Worm (Caenorhabditis elegans) whole organism, young adult: Measurements from ENCODE around the gene kin-34.

Experiments used
- B0336.3 ChIP-seq: fragments of 200-800 bp; sonication (Bioruptor generic); IDR thresholded peaks from 2 replicates; pipeline ENCODE4 v1.3.6; 2022; ENCODE audit warnings: missing genetic modification characterization, missing compliant biosample characterization
- F10E7.11 ChIP-seq: sonication (generic microtip); optimal IDR thresholded peaks from 2 replicates; lab custom pipeline; 2017; ENCODE audit warnings: mild to moderate bottlenecking, missing genetic modification characterization, moderate library complexity, missing compliant biosample characterization
- Y67H2A.10 ChIP-seq: fragments of 200-800 bp; sonication (Bioruptor generic); conservative IDR thresholded peaks from 2 replicates; pipeline ENCODE4 v1.3.6; 2022; ENCODE audit warnings: missing genetic modification reagents, missing genetic modification characterization, missing compliant biosample characterization
- Y79H2A.3 ChIP-seq: fragments of 200-800 bp; sonication (Bioruptor generic); conservative IDR thresholded peaks from 2 replicates; pipeline ENCODE4 v1.3.6; 2022; ENCODE audit warnings: missing genetic modification reagents, missing genetic modification characterization, missing compliant biosample characterization
- akir-1 ChIP-seq: fragments of 200-800 bp; sonication (Bioruptor generic); optimal IDR thresholded peaks from 2 replicates; lab custom pipeline; 2018; ENCODE audit warnings: mild to moderate bottlenecking, missing genetic modification characterization, moderate library complexity, missing compliant biosample characterization
- aptf-2 ChIP-seq: fragments of 200-800 bp; sonication (Bioruptor generic); conservative IDR thresholded peaks from 2 replicates; pipeline ENCODE4 v1.3.6; 2022; ENCODE audit warnings: missing genetic modification reagents, missing genetic modification characterization, missing compliant biosample characterization
- attf-3 ChIP-seq: fragments of 200-800 bp; sonication (Bioruptor generic); conservative IDR thresholded peaks from 2 replicates; pipeline ENCODE4 v1.3.6; 2022; ENCODE audit warnings: missing genetic modification reagents, missing genetic modification characterization, missing compliant biosample characterization
- attf-6 ChIP-seq: fragments of 200-800 bp; sonication (Bioruptor generic); IDR thresholded peaks from 2 replicates; pipeline ENCODE4 v1.3.6; 2022; ENCODE audit warnings: missing genetic modification reagents, missing genetic modification characterization, missing compliant biosample characterization
- ceh-79 ChIP-seq: sonication (generic microtip); optimal IDR thresholded peaks from 2 replicates; lab custom pipeline; 2017; ENCODE audit warnings: mild to moderate bottlenecking, missing genetic modification characterization, missing compliant biosample characterization
- ceh-91 ChIP-seq: fragments of 200-800 bp; sonication (Bioruptor generic); IDR thresholded peaks from 2 replicates; pipeline ENCODE4 v1.3.6; 2022; ENCODE audit warnings: missing genetic modification reagents, missing genetic modification characterization, missing compliant biosample characterization
- die-1 ChIP-seq: sonication (generic microtip); optimal IDR thresholded peaks from 2 replicates; lab custom pipeline; 2016; ENCODE audit warnings: missing genotype, mild to moderate bottlenecking, missing genetic modification characterization, missing compliant biosample characterization
- dpff-1 ChIP-seq: sonication (generic microtip); optimal IDR thresholded peaks from 2 replicates; lab custom pipeline; 2017; ENCODE audit warnings: mild to moderate bottlenecking, missing genetic modification characterization, missing compliant biosample characterization
- egl-44 ChIP-seq: fragments of 200-800 bp; sonication (Bioruptor generic); IDR thresholded peaks from 2 replicates; pipeline ENCODE4 v1.3.6; 2022; ENCODE audit warnings: missing genetic modification reagents, missing genetic modification characterization, missing compliant biosample characterization
- egrh-3 ChIP-seq: fragments of 200-800 bp; sonication (Bioruptor generic); IDR thresholded peaks from 2 replicates; pipeline ENCODE4 v1.3.6; 2022; ENCODE audit warnings: missing genetic modification reagents, missing genetic modification characterization, missing compliant biosample characterization
- him-1 ChIP-seq: sonication (generic microtip); optimal IDR thresholded peaks from 2 replicates; lab custom pipeline; 2016; ENCODE audit warnings: missing genotype, missing genetic modification reagents, missing genetic modification characterization, missing compliant biosample characterization
- hmg-20 ChIP-seq: fragments of 200-800 bp; sonication (Bioruptor generic); IDR thresholded peaks from 2 replicates; pipeline ENCODE4 v1.3.6; 2022; ENCODE audit warnings: missing genetic modification reagents, missing genetic modification characterization, missing compliant biosample characterization
- lag-1 ChIP-seq: fragments of 200-800 bp; sonication (Bioruptor generic); IDR thresholded peaks from 2 replicates; pipeline ENCODE4 v1.3.6; 2022; ENCODE audit warnings: missing genetic modification reagents, missing genetic modification characterization, missing compliant biosample characterization
- let-526 ChIP-seq: fragments of 200-800 bp; sonication (Bioruptor generic); IDR thresholded peaks from 2 replicates; pipeline ENCODE4 v1.3.6; 2022; ENCODE audit warnings: missing genetic modification reagents, missing genetic modification characterization, missing compliant biosample characterization
- lin-26 ChIP-seq: fragments of 200-800 bp; sonication (Bioruptor generic); IDR thresholded peaks from 2 replicates; pipeline ENCODE4 v1.3.6; 2022; ENCODE audit warnings: missing genetic modification reagents, missing genetic modification characterization, missing compliant biosample characterization
- lin-35 ChIP-seq, 3 experiments: fragments of 150-350 bp in 2 of 3; sonication (generic microtip) in 1 of 3; optimal IDR thresholded peaks; 2 replicates each; lab custom pipeline; 2014 to 2018; ENCODE audit warnings: missing biosample characterization in 3 of 3, missing genetic modification characterization in 3 of 3, missing genetic modification reagents in 3 of 3
- lin-40 ChIP-seq: sonication (generic microtip); optimal IDR thresholded peaks from 2 replicates; lab custom pipeline; 2016; ENCODE audit warnings: missing genetic modification characterization, mild to moderate bottlenecking, missing compliant biosample characterization, missing genotype, missing genetic modification reagents
- lir-1 ChIP-seq: fragments of 200-800 bp; sonication (Bioruptor generic); conservative IDR thresholded peaks from 2 replicates; pipeline ENCODE4 v1.3.6; 2022; ENCODE audit warnings: missing genetic modification reagents, missing genetic modification characterization, missing compliant biosample characterization
- lsl-1 ChIP-seq: fragments of 200-800 bp; sonication (Bioruptor generic); optimal IDR thresholded peaks from 2 replicates; lab custom pipeline; 2018; ENCODE audit warnings: mild to moderate bottlenecking, missing genetic modification characterization, moderate library complexity, missing compliant biosample characterization
- madf-10 ChIP-seq: sonication (generic microtip); optimal IDR thresholded peaks from 2 replicates; lab custom pipeline; 2016; ENCODE audit warnings: mild to moderate bottlenecking, missing genetic modification characterization, missing compliant biosample characterization
- mcd-1 ChIP-seq: fragments of 200-800 bp; sonication (Bioruptor generic); IDR thresholded peaks from 2 replicates; pipeline ENCODE4 v1.3.6; 2022; ENCODE audit warnings: missing genetic modification reagents, missing genetic modification characterization, missing compliant biosample characterization
- nfyb-1 ChIP-seq: fragments of 200-800 bp; sonication (Bioruptor generic); IDR thresholded peaks from 2 replicates; pipeline ENCODE4 v1.3.6; 2022; ENCODE audit warnings: missing genetic modification reagents, missing genetic modification characterization, missing compliant biosample characterization
- sea-2 ChIP-seq: fragments of 200-800 bp; sonication (Bioruptor generic); IDR thresholded peaks from 2 replicates; pipeline ENCODE4 v1.3.6; 2022; ENCODE audit warnings: missing genetic modification characterization, missing compliant biosample characterization
- snpc-1.3 ChIP-seq: sonication (generic microtip); optimal IDR thresholded peaks from 2 replicates; lab custom pipeline; 2017; ENCODE audit warnings: missing genetic modification characterization, mild to moderate bottlenecking, missing compliant biosample characterization, antibody characterized with exemption, moderate library complexity, missing genotype, missing genetic modification reagents; ENCODE audit not compliant: insufficient read depth
- snpc-4 ChIP-seq, 5 experiments: fragments of 150-350 bp in 1 of 5; sonication (generic microtip) in 4 of 5; optimal IDR thresholded peaks; 2 replicates each; lab custom pipeline; 2014 to 2018; ENCODE audit warnings: missing genetic modification characterization in 5 of 5, missing biosample characterization in 3 of 5, antibody characterized with exemption in 2 of 5, mild to moderate bottlenecking in 2 of 5, missing compliant biosample characterization in 2 of 5, missing genotype in 2 of 5, moderate library complexity in 2 of 5, missing genetic modification reagents in 1 of 5
- somi-1 ChIP-seq: fragments of 200-800 bp; sonication (Bioruptor generic); optimal IDR thresholded peaks from 2 replicates; lab custom pipeline; 2018; ENCODE audit warnings: mild to moderate bottlenecking, missing genetic modification characterization, missing compliant biosample characterization
- tbp1 ChIP-seq: fragments of 200-800 bp; sonication (Bioruptor generic); optimal IDR thresholded peaks from 2 replicates; lab custom pipeline; 2018; ENCODE audit warnings: mild to moderate bottlenecking, missing genetic modification characterization, missing compliant biosample characterization
- unc-130 ChIP-seq: sonication (generic microtip); optimal IDR thresholded peaks from 2 replicates; lab custom pipeline; 2016; ENCODE audit warnings: missing genetic modification reagents, missing genetic modification characterization, missing compliant biosample characterization
- unc-62 ChIP-seq: fragments of 150-350 bp; optimal IDR thresholded peaks from 2 replicates; lab custom pipeline; 2014; ENCODE audit warnings: missing biosample characterization, missing genetic modification reagents, missing genetic modification characterization
- ztf-22 ChIP-seq: fragments of 200-800 bp; sonication (Bioruptor generic); optimal IDR thresholded peaks from 2 replicates; lab custom pipeline; 2018; ENCODE audit warnings: mild to moderate bottlenecking, missing genetic modification characterization, moderate library complexity, missing compliant biosample characterization
- ztf-28 ChIP-seq: fragments of 200-800 bp; sonication (Bioruptor generic); IDR thresholded peaks from 2 replicates; pipeline ENCODE4 v1.3.6; 2022; ENCODE audit warnings: missing genetic modification reagents, missing genetic modification characterization, missing compliant biosample characterization

kin-34 gene

DNA sequence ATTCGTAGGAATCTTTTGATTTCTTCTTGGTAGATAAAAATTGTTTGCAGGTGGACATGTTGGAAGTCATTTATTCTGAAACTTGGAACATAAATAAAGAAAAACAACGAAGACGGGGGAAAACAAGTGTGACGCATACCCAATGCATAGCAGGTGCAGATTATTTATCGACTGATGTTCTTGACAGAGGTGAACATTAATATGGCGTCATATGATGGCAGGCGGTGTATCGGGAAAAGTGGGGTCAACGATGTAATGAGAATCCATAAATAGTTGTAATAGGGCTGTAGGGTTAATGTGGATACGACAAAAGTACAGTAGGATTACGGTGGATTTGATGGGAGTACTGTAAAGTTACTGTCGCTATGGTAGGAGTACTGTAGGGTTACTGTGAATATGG, 5.7 kb downstream of the kin-34 start, which contains the start of gene txt-2:
Gene txt-2 (minus strand): TSS at position 214 of the 400 bp plus-strand sequence.
- TF ChIP-seq aptf-2 (GFP tag; lab: Robert Waterston, UW) = no peak
- TF ChIP-seq somi-1 (GFP tag; lab: Kevin White, UChicago) = no peak
- TF ChIP-seq tbp1 (GFP tag; lab: Kevin White, UChicago) = no peak
- no peak for TF ChIP-seq snpc-1.3 (tag; lab: Kevin White, UChicago)
- no peak for TF ChIP-seq lir-1 (GFP tag; lab: Robert Waterston, UW)
- TF ChIP-seq ztf-22 (GFP tag; lab: Kevin White, UChicago) = no peak
- TF ChIP-seq unc-130 (GFP tag; lab: Kevin White, UChicago) = no peak
- no peak for TF ChIP-seq ztf-28 (GFP tag; lab: Robert Waterston, UW)
- TF ChIP-seq attf-3 (GFP tag; lab: Robert Waterston, UW) = no peak
- TF ChIP-seq lin-26 (GFP tag; lab: Robert Waterston, UW) = no peak
- TF ChIP-seq sea-2 = no peak
- TF ChIP-seq lsl-1 (GFP tag; lab: Kevin White, UChicago) = no peak
- TF ChIP-seq attf-6 (GFP tag; lab: Robert Waterston, UW) = no peak
- TF ChIP-seq hmg-20 = no peak

DNA sequence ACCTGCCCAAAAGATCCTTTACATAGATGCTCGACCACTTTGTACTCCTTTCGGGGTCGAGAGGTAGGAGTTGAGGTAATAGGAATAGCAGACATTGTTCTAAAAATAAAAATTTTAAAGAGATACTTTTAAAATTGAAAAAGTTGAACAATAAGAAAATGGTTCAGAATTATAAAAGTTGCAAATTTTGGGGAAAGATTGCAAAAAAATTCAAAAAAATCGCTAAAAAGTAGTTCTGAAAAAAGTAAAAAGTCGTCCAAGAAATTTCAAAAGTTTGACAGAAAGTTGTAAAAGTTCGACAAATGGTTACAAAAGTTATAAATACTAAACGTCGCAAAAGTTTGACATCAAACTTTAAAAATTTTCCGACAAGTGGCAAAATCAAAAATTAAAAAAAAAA, 7.9 kb downstream of the kin-34 start, which contains the start of gene R02C2.1:
Gene R02C2.1 (minus strand): TSS at position 101 of the 400 bp plus-strand sequence.
- no peak for TF ChIP-seq him-1 (tag; lab: Kevin White, UChicago)
- TF ChIP-seq egl-44 (GFP tag; lab: Robert Waterston, UW) = no peak
- no peak for TF ChIP-seq B0336.3 (GFP tag; lab: Robert Waterston, UW)
- no peak for TF ChIP-seq F10E7.11 (tag; lab: Kevin White, UChicago)
- no peak for TF ChIP-seq die-1 (tag; lab: Kevin White, UChicago)
- no peak for TF ChIP-seq ceh-91 (GFP tag; lab: Robert Waterston, UW)
- no peak for TF ChIP-seq lin-35 (GFP tag; optimal IDR thresholded peaks at IDR 0.05; lab: Kevin White, UChicago)
- no peak for TF ChIP-seq mcd-1
- TF ChIP-seq dpff-1 = no peak
- TF ChIP-seq snpc-4 (GFP tag; optimal IDR thresholded peaks at IDR 0.05; lab: Kevin White, UChicago) = no peak
- TF ChIP-seq snpc-4 (tag; optimal IDR thresholded peaks at IDR 0.05; lab: Kevin White, UChicago) = no peak
- TF ChIP-seq unc-62 = no peak

DNA sequence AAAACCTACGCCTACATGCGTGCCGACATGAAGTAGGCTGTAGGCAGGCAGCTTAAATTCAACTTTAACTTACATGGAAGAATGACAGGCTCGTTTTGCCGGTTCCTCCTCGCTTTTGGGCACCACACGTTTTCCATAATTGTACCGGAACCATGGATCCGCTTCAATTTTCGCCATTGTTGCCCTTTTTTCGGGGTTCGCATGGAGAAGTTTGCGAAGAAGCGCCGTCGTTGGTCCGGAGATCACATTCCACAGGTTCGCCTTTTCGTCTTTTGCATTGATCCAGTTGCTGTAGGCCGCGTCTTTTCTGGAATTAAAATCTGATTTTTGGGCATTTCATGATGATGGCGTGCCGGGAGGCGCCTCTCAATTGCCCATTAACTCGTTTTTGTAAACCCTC, 9.0 kb downstream of the kin-34 start:
- TF ChIP-seq B0336.3 (GFP tag; lab: Robert Waterston, UW) = no peak
- TF ChIP-seq Y79H2A.3 (GFP tag; lab: Robert Waterston, UW) = no peak
- TF ChIP-seq lag-1 (GFP tag; lab: Robert Waterston, UW) = no peak
- no peak for TF ChIP-seq madf-10 (tag; lab: Kevin White, UChicago)
- TF ChIP-seq ceh-79 (tag; lab: Kevin White, UChicago) = no peak
- no peak for TF ChIP-seq egrh-3 (GFP tag; lab: Robert Waterston, UW)
- no peak for TF ChIP-seq akir-1 (GFP tag; lab: Kevin White, UChicago)
- TF ChIP-seq lin-40 (tag; lab: Kevin White, UChicago) = no peak
- no peak for TF ChIP-seq let-526 (GFP tag; lab: Robert Waterston, UW)
- no peak for TF ChIP-seq Y67H2A.10 (GFP tag; lab: Robert Waterston, UW)
- TF ChIP-seq nfyb-1 = no peak
